ENCODE assay signal across 1 fruit fly cellular context in genomic region chrX:1858867-1859266, dm6.
TF ChIP-seq lines count a peak whose summit lies in the region.

Lamtor5 (minus strand) TSS chrX:1858971.

TF ChIP-seq in whole organism, embryonic, 481 proteins besides CTCF, POLR2A, EP300 and RAD21 (continued from another document):
- TF ChIP-seq ems (GFP tag; optimal IDR thresholded peaks at IDR 0.05; lab: Kevin White, UChicago) (peak; percentile 46), toy (GFP tag; IDR thresholded peaks at IDR 0.05; lab: Robert Waterston, UW) (no peak), CG6272 (GFP tag; IDR thresholded peaks at IDR 0.05; lab: Robert Waterston, UW) (0 out of 2 replicates have a peak, but pooled peaks have one; percentile 25), CG10209 (GFP tag; optimal IDR thresholded peaks at IDR 0.05; lab: Kevin White, UChicago) (peak; percentile 5), CG11723 (GFP tag; optimal IDR thresholded peaks at IDR 0.05; lab: Kevin White, UChicago) (no peak), luna (GFP tag; optimal IDR thresholded peaks at IDR 0.05; lab: Kevin White, UChicago) (no peak), sd (tag; optimal IDR thresholded peaks at IDR 0.05; lab: Kevin White, UChicago) (peak; percentile 26), wor (GFP tag; IDR thresholded peaks at IDR 0.05; lab: Robert Waterston, UW) (no peak), Sry-δ (GFP tag; optimal IDR thresholded peaks at IDR 0.05; lab: Kevin White, UChicago) (peak; percentile 14), CG7556 (GFP tag; optimal IDR thresholded peaks at IDR 0.05; lab: Kevin White, UChicago) (peak; percentile 26), CG10543 (GFP tag; optimal IDR thresholded peaks at IDR 0.05; lab: Kevin White, UChicago) (peak; percentile 22), Mrtf (GFP tag; IDR thresholded peaks at IDR 0.05; lab: Robert Waterston, UW) (no peak), sug (tag; optimal IDR thresholded peaks at IDR 0.05; lab: Kevin White, UChicago) (peak; percentile 15), Elba2 (GFP tag; optimal IDR thresholded peaks at IDR 0.05; lab: Kevin White, UChicago) (no peak), CG6689 (GFP tag; IDR thresholded peaks at IDR 0.05; lab: Robert Waterston, UW) (no peak), CG9817 (tag; optimal IDR thresholded peaks at IDR 0.05; lab: Kevin White, UChicago) (peak; percentile 14), Atf3 (GFP tag; optimal IDR thresholded peaks at IDR 0.05; lab: Kevin White, UChicago) (peak; percentile 16), NFAT (GFP tag; IDR thresholded peaks at IDR 0.05; lab: Robert Waterston, UW) (no peak; the same call in 1 of the 2 replicates), CG10267 (tag; optimal IDR thresholded peaks at IDR 0.05; lab: Kevin White, UChicago) (peak; percentile 41), CG17328 (GFP tag; IDR thresholded peaks at IDR 0.05; lab: Robert Waterston, UW) (0 out of 2 replicates have a peak, but pooled peaks have one; percentile 39), CG2129 (GFP tag; IDR thresholded peaks at IDR 0.05; lab: Robert Waterston, UW; ENCODE audit: partially characterized antibody) (no peak), Oli (tag; optimal IDR thresholded peaks at IDR 0.05; lab: Kevin White, UChicago) (no peak), Tbp (GFP tag; optimal IDR thresholded peaks at IDR 0.05; lab: Kevin White, UChicago) (no peak), CG30431 (GFP tag; optimal IDR thresholded peaks at IDR 0.05; lab: Kevin White, UChicago) (no peak), hth (optimal IDR thresholded peaks at IDR 0.05; lab: Kevin White, UChicago) (no peak), CG10979 (tag; optimal IDR thresholded peaks at IDR 0.05; lab: Kevin White, UChicago) (peak; percentile 30), TFAM (GFP tag; optimal IDR thresholded peaks at IDR 0.05; lab: Kevin White, UChicago) (no peak), tio (GFP tag; optimal IDR thresholded peaks at IDR 0.05; lab: Kevin White, UChicago) (no peak), CG2875 (GFP tag; optimal IDR thresholded peaks at IDR 0.05; lab: Kevin White, UChicago) (no peak), dysf (GFP tag; IDR thresholded peaks at IDR 0.05; lab: Robert Waterston, UW) (no peak; the same call in 2 of the 3 replicates), fd3F (GFP tag; optimal IDR thresholded peaks at IDR 0.05; lab: Kevin White, UChicago) (no peak), lola (GFP tag; optimal IDR thresholded peaks at IDR 0.05; lab: Kevin White, UChicago) (peak in 1 of 3 experiments; percentile 21), so (GFP tag; IDR thresholded peaks at IDR 0.05; lab: Robert Waterston, UW) (peak; percentile 34; the same call in 1 of the 3 replicates), CG10321 (GFP tag; IDR thresholded peaks at IDR 0.05; lab: Robert Waterston, UW) (0 out of 2 replicates have a peak, but pooled peaks have one; percentile 16), phol (tag; optimal IDR thresholded peaks at IDR 0.05; lab: Kevin White, UChicago) (peak; percentile 41), CG18619 (GFP tag; optimal IDR thresholded peaks at IDR 0.05; lab: Kevin White, UChicago) (peak; percentile 22), pum (GFP tag; optimal IDR thresholded peaks at IDR 0.05; lab: Kevin White, UChicago) (peak; percentile 31), Rfx (GFP tag; IDR thresholded peaks at IDR 0.05; lab: Robert Waterston, UW) (peak; percentile 78), CG11560 (tag; IDR thresholded peaks at IDR 0.05; lab: Robert Waterston, UW) (no peak), Xbp1 (GFP tag; optimal IDR thresholded peaks at IDR 0.05; lab: Kevin White, UChicago) (peak; percentile 27), CG43689 (GFP tag; IDR thresholded peaks at IDR 0.05; lab: Robert Waterston, UW) (no peak), CG16813 (GFP tag; IDR thresholded peaks at IDR 0.05; lab: Robert Waterston, UW; ENCODE audit: partially characterized antibody) (no peak), Camta (GFP tag; optimal IDR thresholded peaks at IDR 0.05; lab: Kevin White, UChicago) (no peak), z (GFP tag; IDR thresholded peaks at IDR 0.05; lab: Robert Waterston, UW) (no peak), tgo (GFP tag; IDR thresholded peaks at IDR 0.05; lab: Robert Waterston, UW) (peak; percentile 33; the same call in 1 of the 3 replicates), tll (GFP tag; optimal IDR thresholded peaks at IDR 0.05; lab: Kevin White, UChicago) (no peak), CG14710 (tag; optimal IDR thresholded peaks at IDR 0.05; lab: Kevin White, UChicago) (peak; percentile 12), CG3847 (GFP tag; IDR thresholded peaks at IDR 0.05; lab: Robert Waterston, UW) (no peak), CG42726 (GFP tag; IDR thresholded peaks at IDR 0.05; lab: Robert Waterston, UW; ENCODE audit: partially characterized antibody) (no peak), cas (GFP tag; IDR thresholded peaks at IDR 0.05; lab: Robert Waterston, UW) (peak; percentile 7; the same call in 1 of the 2 replicates), CG34376 (GFP tag; optimal IDR thresholded peaks at IDR 0.05; lab: Kevin White, UChicago) (peak; percentile 23), Max (GFP tag; optimal IDR thresholded peaks at IDR 0.05; lab: Kevin White, UChicago) (peak; percentile 24), CG15073 (GFP tag; optimal IDR thresholded peaks at IDR 0.05; lab: Kevin White, UChicago) (no peak), pho (GFP tag; optimal IDR thresholded peaks at IDR 0.05; lab: Kevin White, UChicago) (peak; percentile 9), CG12769 (tag; optimal IDR thresholded peaks at IDR 0.05; lab: Kevin White, UChicago) (no peak), CG12391 (tag; optimal IDR thresholded peaks at IDR 0.05; lab: Kevin White, UChicago) (peak; percentile 59), esg (GFP tag; conservative IDR thresholded peaks at IDR 0.05; lab: Robert Waterston, UW) (peak; percentile 35; the same call in 1 of the 2 replicates), nmo (GFP tag; optimal IDR thresholded peaks at IDR 0.05; lab: Kevin White, UChicago) (peak; percentile 34), trem (tag; optimal IDR thresholded peaks at IDR 0.05; lab: Kevin White, UChicago) (peak; percentile 17), Hand (GFP tag; optimal IDR thresholded peaks at IDR 0.05; lab: Kevin White, UChicago) (peak; percentile 22), Xrp1 (GFP tag; IDR thresholded peaks at IDR 0.05; lab: Robert Waterston, UW) (peak; percentile 49; the same call in 1 of the 2 replicates), vfl (GFP tag; optimal IDR thresholded peaks at IDR 0.05; lab: Kevin White, UChicago) (peak; percentile 49), CG8388 (GFP tag; optimal IDR thresholded peaks at IDR 0.05; lab: Kevin White, UChicago) (peak; percentile 18), Nf-YB (GFP tag; optimal IDR thresholded peaks at IDR 0.05; lab: Kevin White, UChicago) (peak; percentile 19), CG8765 (GFP tag; IDR thresholded peaks at IDR 0.05; lab: Robert Waterston, UW) (no peak), CG13775 (GFP tag; optimal IDR thresholded peaks at IDR 0.05; lab: Kevin White, UChicago) (peak; percentile 45), Hsf (GFP tag; optimal IDR thresholded peaks at IDR 0.05; lab: Kevin White, UChicago) (peak; percentile 32), dmrt11E (tag; optimal IDR thresholded peaks at IDR 0.05; lab: Kevin White, UChicago) (no peak), MESR4 (GFP tag; optimal IDR thresholded peaks at IDR 0.05; lab: Kevin White, UChicago) (peak; percentile 71), slou (GFP tag; optimal IDR thresholded peaks at IDR 0.05; lab: Kevin White, UChicago) (peak; percentile 12), Chrac-16 (GFP tag; optimal IDR thresholded peaks at IDR 0.05; lab: Kevin White, UChicago) (peak; percentile 25), Myb (GFP tag; optimal IDR thresholded peaks at IDR 0.05; lab: Kevin White, UChicago) (peak; percentile 38), CG16863 (GFP tag; optimal IDR thresholded peaks at IDR 0.05; lab: Kevin White, UChicago) (peak; percentile 29), tin (GFP tag; optimal IDR thresholded peaks at IDR 0.05; lab: Kevin White, UChicago) (no peak), pan (optimal IDR thresholded peaks at IDR 0.05; lab: Kevin White, UChicago) (no peak), pan (GFP tag; optimal IDR thresholded peaks at IDR 0.05 in 1 of 2, IDR thresholded peaks at IDR 0.05 in 1 of 2) (peak in 1 of 2 experiments; percentile 34), CG11085 (GFP tag; IDR thresholded peaks at IDR 0.05; lab: Robert Waterston, UW) (no peak), B-H2 (GFP tag; optimal IDR thresholded peaks at IDR 0.05; lab: Kevin White, UChicago) (peak; percentile 1), ro (GFP tag; IDR thresholded peaks at IDR 0.05; lab: Robert Waterston, UW) (no peak), zf30C (GFP tag; optimal IDR thresholded peaks at IDR 0.05; lab: Kevin White, UChicago) (no peak), CG13296 (GFP tag; optimal IDR thresholded peaks at IDR 0.05; lab: Kevin White, UChicago) (peak; percentile 41), CG12155 (GFP tag; optimal IDR thresholded peaks at IDR 0.05; lab: Kevin White, UChicago) (peak; percentile 20), CG5245 (GFP tag; optimal IDR thresholded peaks at IDR 0.05; lab: Kevin White, UChicago) (no peak), ash1 (GFP tag; optimal IDR thresholded peaks at IDR 0.05; lab: Kevin White, UChicago) (no peak), Mes4 (GFP tag; optimal IDR thresholded peaks at IDR 0.05; lab: Kevin White, UChicago) (no peak), Neu2 (GFP tag; optimal IDR thresholded peaks at IDR 0.05; lab: Kevin White, UChicago; ENCODE audit: borderline replicate concordance) (no peak), Usf (GFP tag; optimal IDR thresholded peaks at IDR 0.05; lab: Kevin White, UChicago) (no peak), ERR (GFP tag; optimal IDR thresholded peaks at IDR 0.05; lab: Kevin White, UChicago) (no peak), br (optimal IDR thresholded peaks at IDR 0.05; lab: Kevin White, UChicago) (no peak), Ssrp (tag; optimal IDR thresholded peaks at IDR 0.05; lab: Kevin White, UChicago) (peak; percentile 32), Fer3 (tag; optimal IDR thresholded peaks at IDR 0.05; lab: Kevin White, UChicago) (peak; percentile 45), CG18262 (tag; optimal IDR thresholded peaks at IDR 0.05; lab: Kevin White, UChicago) (peak; percentile 32), CG31365 (tag; optimal IDR thresholded peaks at IDR 0.05; lab: Kevin White, UChicago) (no peak), zen2 (GFP tag; IDR thresholded peaks at IDR 0.05; lab: Robert Waterston, UW; ENCODE audit: partially characterized antibody) (no peak), Eip74EF (GFP tag; optimal IDR thresholded peaks at IDR 0.05; lab: Kevin White, UChicago) (no peak), CG4854 (GFP tag; optimal IDR thresholded peaks at IDR 0.05; lab: Kevin White, UChicago) (peak; percentile 2), Stat92E (GFP tag; optimal IDR thresholded peaks at IDR 0.05; lab: Kevin White, UChicago) (peak in 1 of 3 experiments; percentile 15), Lpt (GFP tag; optimal IDR thresholded peaks at IDR 0.05; lab: Kevin White, UChicago) (no peak), grau (tag; optimal IDR thresholded peaks at IDR 0.05; lab: Kevin White, UChicago) (peak; percentile 55), ATbp (GFP tag; optimal IDR thresholded peaks at IDR 0.05; lab: Kevin White, UChicago) (peak; percentile 3), CG15514 (GFP tag; optimal IDR thresholded peaks at IDR 0.05; lab: Kevin White, UChicago) (peak; percentile 61), sisA (GFP tag; IDR thresholded peaks at IDR 0.05; lab: Robert Waterston, UW) (peak; percentile 22; the same call in 1 of the 2 replicates), CG4328 (GFP tag; optimal IDR thresholded peaks at IDR 0.05; lab: Kevin White, UChicago) (no peak), Ets97D (GFP tag; optimal IDR thresholded peaks at IDR 0.05; lab: Kevin White, UChicago) (peak; percentile 28), CG7963 (GFP tag; IDR thresholded peaks at IDR 0.05; lab: Robert Waterston, UW; ENCODE audit: partially characterized antibody) (no peak), CG16779 (GFP tag; IDR thresholded peaks at IDR 0.05; lab: Robert Waterston, UW) (peak; percentile 28; the same call in 1 of the 2 replicates), CG4404 (GFP tag; IDR thresholded peaks at IDR 0.05; lab: Robert Waterston, UW) (no peak), HHEX (GFP tag; optimal IDR thresholded peaks at IDR 0.05; lab: Kevin White, UChicago) (peak; percentile 42), Med (GFP tag; lab: Kevin White, UChicago) (peak; percentile 92), CG3281 (GFP tag; optimal IDR thresholded peaks at IDR 0.05; lab: Kevin White, UChicago) (peak; percentile 37), D19A (tag; optimal IDR thresholded peaks at IDR 0.05; lab: Kevin White, UChicago) (peak; percentile 55), eyg (GFP tag; optimal IDR thresholded peaks at IDR 0.05; lab: Kevin White, UChicago) (no peak), Sox102F (GFP tag; optimal IDR thresholded peaks at IDR 0.05; lab: Kevin White, UChicago) (peak; percentile 27), dm (GFP tag; optimal IDR thresholded peaks at IDR 0.05; lab: Kevin White, UChicago) (no peak), CG9797 (GFP tag; optimal IDR thresholded peaks at IDR 0.05; lab: Kevin White, UChicago) (peak; percentile 53), HLH54F (GFP tag; optimal IDR thresholded peaks at IDR 0.05; lab: Kevin White, UChicago) (peak; percentile 32), Hmr (GFP tag; optimal IDR thresholded peaks at IDR 0.05; lab: Kevin White, UChicago) (peak; percentile 49), CG14667 (GFP tag; IDR thresholded peaks at IDR 0.05; lab: Robert Waterston, UW) (no peak), CG4617 (GFP tag; optimal IDR thresholded peaks at IDR 0.05; lab: Kevin White, UChicago; ENCODE audit: borderline replicate concordance) (peak; percentile 21), bsh (GFP tag; optimal IDR thresholded peaks at IDR 0.05; lab: Kevin White, UChicago) (peak in 1 of 2 experiments; percentile 35), Hr51 (GFP tag; optimal IDR thresholded peaks at IDR 0.05; lab: Kevin White, UChicago) (peak in 1 of 2 experiments; percentile 39), dmrt99B (tag; optimal IDR thresholded peaks at IDR 0.05; lab: Kevin White, UChicago) (peak; percentile 36), Drgx (GFP tag; IDR thresholded peaks at IDR 0.05; lab: Robert Waterston, UW) (peak; percentile 19; the same call in 1 of the 2 replicates), CG5180 (GFP tag; optimal IDR thresholded peaks at IDR 0.05; lab: Kevin White, UChicago) (no peak), CG1603 (tag; optimal IDR thresholded peaks at IDR 0.05; lab: Kevin White, UChicago) (peak; percentile 27), CG4424 (GFP tag; optimal IDR thresholded peaks at IDR 0.05; lab: Kevin White, UChicago) (no peak), CG12744 (GFP tag; optimal IDR thresholded peaks at IDR 0.05; lab: Kevin White, UChicago) (peak; percentile 24), pzg (GFP tag; optimal IDR thresholded peaks at IDR 0.05; lab: Kevin White, UChicago) (peak; percentile 55), CG18599 (GFP tag; optimal IDR thresholded peaks at IDR 0.05; lab: Kevin White, UChicago) (peak; percentile 42)
